Worm (Caenorhabditis elegans): ENCODE data around the gene F35A5.1.
A peak's percentile ranks its signal among the peaks of the same experiment; 100 is the strongest.

F35A5.1 gene

DNA sequence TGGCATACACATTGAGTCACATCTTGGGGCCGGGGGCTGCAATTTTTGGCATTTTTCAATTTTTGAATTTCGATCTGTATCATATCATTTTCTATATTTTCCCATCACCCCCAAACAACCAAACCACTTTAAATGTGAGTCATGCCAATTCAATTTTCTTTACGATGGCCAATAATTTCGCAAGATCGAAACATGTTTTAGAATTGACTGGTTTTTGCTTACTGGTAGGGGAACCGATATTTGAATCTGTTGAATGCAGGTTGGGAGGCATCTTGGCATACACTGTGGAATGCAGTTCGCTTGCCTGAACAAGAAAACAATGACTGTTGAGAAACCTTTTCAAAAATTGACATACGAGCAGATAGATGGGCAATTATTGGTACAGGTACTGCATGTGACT lies 16.2 kb upstream of the F35A5.1 start:
- TF ChIP-seq ceh-100 (GFP tag; IDR thresholded peaks at IDR 0.05) (no peak), die-1 (tag; optimal IDR thresholded peaks at IDR 0.05) (no peak), F39B2.1 (GFP tag; IDR thresholded peaks at IDR 0.05) (no peak), nhr-27 (tag; optimal IDR thresholded peaks at IDR 0.05) (no peak), cebp-2 (GFP tag; IDR thresholded peaks at IDR 0.05) (no peak), dox-1 (GFP tag; IDR thresholded peaks at IDR 0.05) (no peak), lin-40 (tag; optimal IDR thresholded peaks at IDR 0.05) (no peak), lsy-27 (tag; optimal IDR thresholded peaks at IDR 0.05; ENCODE audit: borderline replicate concordance, insufficient read depth) (no peak), nfyb-1 (GFP tag; IDR thresholded peaks at IDR 0.05) (no peak), C17E4.6 (GFP tag; IDR thresholded peaks at IDR 0.05) (no peak), let-526 (GFP tag; IDR thresholded peaks at IDR 0.05) (no peak), tbx-9 (tag; optimal IDR thresholded peaks at IDR 0.05; ENCODE audit: borderline replicate concordance) (no peak), B0019.2 (GFP tag; conservative IDR thresholded peaks at IDR 0.05) (no peak), lag-1 (GFP tag; IDR thresholded peaks at IDR 0.05) (no peak), ceh-27 (GFP tag; optimal IDR thresholded peaks at IDR 0.05) (no peak), egl-18 (GFP tag; IDR thresholded peaks at IDR 0.05) (no peak)

ce11 chrX:3792715-3793114 lies 14.6 kb upstream of the F35A5.1 start, which contains the start of gene idpp-5:
idpp-5 (minus strand) TSS chrX:3792815.
- no peak for TF ChIP-seq let-526 (GFP tag; IDR thresholded peaks at IDR 0.05)
- TF ChIP-seq lin-35 (GFP tag; optimal IDR thresholded peaks at IDR 0.05) = no peak
- no peak for TF ChIP-seq die-1 (tag; optimal IDR thresholded peaks at IDR 0.05)
- TF ChIP-seq snpc-3.4 (tag; optimal IDR thresholded peaks at IDR 0.05) = no peak
- no peak for TF ChIP-seq let-607 (tag; optimal IDR thresholded peaks at IDR 0.05)
- TF ChIP-seq T07F8.4 (tag; optimal IDR thresholded peaks at IDR 0.05) = no peak
- TF ChIP-seq F10E7.11 (tag; optimal IDR thresholded peaks at IDR 0.05) = no peak

DNA sequence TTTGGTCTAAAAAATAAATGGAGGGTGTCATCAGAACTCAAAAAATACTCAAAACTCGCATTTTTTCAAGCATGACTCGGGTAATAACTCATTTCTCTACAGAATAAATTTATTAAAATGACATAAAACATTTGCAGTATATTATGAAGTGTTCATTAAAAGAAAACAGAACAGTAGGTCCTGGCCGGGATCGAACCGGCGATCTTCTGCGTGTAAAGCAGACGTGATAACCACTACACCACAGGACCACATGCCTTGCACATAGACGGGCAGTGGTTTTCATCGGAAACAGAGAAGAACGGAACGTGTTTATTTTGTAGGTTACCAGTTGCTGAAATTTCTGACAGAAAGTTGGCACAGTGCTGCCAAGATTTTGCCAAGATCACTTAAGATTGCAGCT lies 13.9 kb upstream of the F35A5.1 start:
- TF ChIP-seq Y95B8A.8 (GFP tag; IDR thresholded peaks at IDR 0.05) = 0 out of 2 replicates have a peak, but pooled peaks have one; percentile 34
- TF ChIP-seq B0261.1 (tag; optimal IDR thresholded peaks at IDR 0.05) = peak; percentile 77
- no peak for TF ChIP-seq ZK185.1 (tag; optimal IDR thresholded peaks at IDR 0.05; ENCODE audit: poor library complexity, severe bottlenecking)
- TF ChIP-seq F55B11.4 (tag; optimal IDR thresholded peaks at IDR 0.05; ENCODE audit: borderline replicate concordance, insufficient read depth) = no peak
- TF ChIP-seq ztf-3 (GFP tag; optimal IDR thresholded peaks at IDR 0.05) = no peak
- peak; percentile 83 for TF ChIP-seq rpc-1 (optimal IDR thresholded peaks at IDR 0.05)
- peak; percentile 97 for TF ChIP-seq rpc-1 (tag; optimal IDR thresholded peaks at IDR 0.05)
- TF ChIP-seq ceh-40 (GFP tag; IDR thresholded peaks at IDR 0.05) = no peak
- peak; percentile 37 for TF ChIP-seq nhr-80 (tag; optimal IDR thresholded peaks at IDR 0.05)
- TF ChIP-seq athp-1 (tag; optimal IDR thresholded peaks at IDR 0.05) = peak; percentile 32
- peak; percentile 60 for TF ChIP-seq madf-10 (tag; optimal IDR thresholded peaks at IDR 0.05)
- TF ChIP-seq egl-18 (GFP tag; IDR thresholded peaks at IDR 0.05) = no peak
- TF ChIP-seq bed-1 (GFP tag; IDR thresholded peaks at IDR 0.05) = no peak
- no peak for TF ChIP-seq egrh-3 (GFP tag; IDR thresholded peaks at IDR 0.05)
- peak; percentile 51 for TF ChIP-seq mxl-1 (tag; optimal IDR thresholded peaks at IDR 0.05)
- TF ChIP-seq lin-26 (GFP tag; IDR thresholded peaks at IDR 0.05) = peak; percentile 91
- TF ChIP-seq gei-17 (GFP tag; optimal IDR thresholded peaks at IDR 0.05) = no peak
- TF ChIP-seq F52B5.7 (tag; optimal IDR thresholded peaks at IDR 0.05) = peak; percentile 45
- no peak for TF ChIP-seq ceh-79 (tag; optimal IDR thresholded peaks at IDR 0.05)
- TF ChIP-seq ztf-6 (GFP tag; IDR thresholded peaks at IDR 0.05) = no peak
- TF ChIP-seq ztf-22 (GFP tag; optimal IDR thresholded peaks at IDR 0.05) = no peak
- no peak for TF ChIP-seq F23B12.7 (tag; optimal IDR thresholded peaks at IDR 0.05; ENCODE audit: insufficient read depth)
- TF ChIP-seq pha-4 (tag; optimal IDR thresholded peaks at IDR 0.05) = no peak
- TF ChIP-seq chd-7 (tag; optimal IDR thresholded peaks at IDR 0.05) = peak; percentile 21
- TF ChIP-seq F22D6.2 (tag; optimal IDR thresholded peaks at IDR 0.05) = no peak
- no peak for TF ChIP-seq C17E4.6 (GFP tag; IDR thresholded peaks at IDR 0.05)
- peak; percentile 61 for TF ChIP-seq nhr-179 (tag; optimal IDR thresholded peaks at IDR 0.05)
- TF ChIP-seq K11D2.4 (GFP tag; IDR thresholded peaks at IDR 0.05) = no peak
